Worm (Caenorhabditis elegans): ENCODE measurements around the gene sti-1.
A peak's percentile ranks its signal among the peaks of the same experiment; 100 is the strongest.

DNA sequence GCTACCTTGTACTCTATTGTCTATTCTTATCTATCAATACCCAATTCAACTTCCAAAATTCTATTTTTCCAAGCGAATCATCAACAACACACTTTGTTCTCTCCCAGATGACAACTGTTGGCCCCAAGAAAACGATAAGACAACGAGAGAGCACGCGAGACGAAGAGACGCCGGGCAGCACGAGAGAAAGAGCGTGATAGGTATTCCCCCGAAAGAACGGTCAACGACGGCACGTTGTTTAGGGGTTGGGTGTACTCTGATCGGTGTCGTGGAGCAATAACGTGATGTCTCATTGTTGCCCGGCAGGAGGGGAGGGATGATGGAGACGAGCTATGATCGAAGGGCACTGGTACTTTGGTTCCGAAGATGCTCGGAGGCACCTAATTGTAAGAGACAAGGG is 42.0 kb upstream of the sti-1 start:
- TF ChIP-seq egl-13 (tag; optimal IDR thresholded peaks at IDR 0.05) = peak; percentile 53
- TF ChIP-seq snpc-4 (tag; optimal IDR thresholded peaks at IDR 0.05) = peak; percentile 20
- peak; percentile 72 for TF ChIP-seq ama-1 (optimal IDR thresholded peaks at IDR 0.05)
- peak; percentile 100 for TF ChIP-seq lin-14 (GFP tag; optimal IDR thresholded peaks at IDR 0.05)
- no peak for TF ChIP-seq aha-1 (tag; optimal IDR thresholded peaks at IDR 0.05)
- TF ChIP-seq nhr-11 (tag; optimal IDR thresholded peaks at IDR 0.05) = peak; percentile 77
- TF ChIP-seq jun-1 (tag; optimal IDR thresholded peaks at IDR 0.05) = peak; percentile 77
- TF ChIP-seq swsn-7 (tag; optimal IDR thresholded peaks at IDR 0.05) = peak; percentile 89
- peak; percentile 76 for TF ChIP-seq C04F5.9 (tag; optimal IDR thresholded peaks at IDR 0.05)
- TF ChIP-seq dpl-1 (GFP tag; optimal IDR thresholded peaks at IDR 0.05) = peak; percentile 48 to 67 (median 51)
- peak; percentile 22 to 79 for TF ChIP-seq egl-27 (tag; optimal IDR thresholded peaks at IDR 0.05)
- no peak for TF ChIP-seq zag-1 (tag; optimal IDR thresholded peaks at IDR 0.05)
- no peak for TF ChIP-seq unc-62 (GFP tag; optimal IDR thresholded peaks at IDR 0.05)
- TF ChIP-seq lin-39 (tag; optimal IDR thresholded peaks at IDR 0.05) = peak; percentile 83
